Fruit fly (Drosophila melanogaster): ENCODE data around the gene CG12171.

The CG12171 gene

DNA sequence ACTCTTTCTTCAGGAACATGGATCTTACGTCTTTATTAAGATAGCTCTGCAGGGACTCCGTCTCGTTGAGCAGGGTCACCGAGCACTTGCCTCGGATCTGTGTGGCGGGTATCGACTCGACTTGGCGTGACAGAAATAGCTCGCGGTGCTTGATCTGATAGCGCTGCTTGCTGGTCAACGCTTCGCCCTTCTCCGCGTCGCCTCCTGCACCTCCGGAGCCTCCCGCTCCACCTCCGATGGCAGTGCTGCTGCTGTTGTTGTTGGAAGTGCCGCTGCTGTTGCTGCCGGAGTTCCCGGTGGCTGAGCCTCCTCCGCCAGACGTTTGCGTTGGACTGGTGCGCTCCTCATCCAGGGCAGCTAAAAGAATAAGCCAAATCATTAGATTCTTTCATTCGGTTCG, 10.0 kb downstream of the CG12171 start:
- no peak for TF ChIP-seq CG17801 (GFP tag; optimal IDR thresholded peaks at IDR 0.05; ENCODE audit: partially characterized antibody)

- TF ChIP-seq CG17801 (GFP tag; optimal IDR thresholded peaks at IDR 0.05; ENCODE audit: partially characterized antibody): no peak
Observed at dm6 chr3R:5647705-5648568, 14.5 kb downstream of the CG12171 start.

- TF ChIP-seq CG17801 (GFP tag; optimal IDR thresholded peaks at IDR 0.05; ENCODE audit: partially characterized antibody): no peak
Observed at dm6 chr3R:5648569-5649476, 15.4 kb downstream of the CG12171 start, which contains the start of the genes MTA1-like and Sec23. Gene MTA1-like, minus strand, starts transcription at chr3R:5648738. Gene Sec23, plus strand, starts transcription at chr3R:5649065.

- no peak for TF ChIP-seq CG17801 (GFP tag; optimal IDR thresholded peaks at IDR 0.05; ENCODE audit: partially characterized antibody)
Observed at dm6 chr3R:5649903-5650302, 16.5 kb downstream of the CG12171 start.

dm6 chr3R:5653887-5654286, 20.5 kb downstream of the CG12171 start:
- TF ChIP-seq CG17801 (GFP tag; optimal IDR thresholded peaks at IDR 0.05; ENCODE audit: partially characterized antibody): no peak

DNA sequence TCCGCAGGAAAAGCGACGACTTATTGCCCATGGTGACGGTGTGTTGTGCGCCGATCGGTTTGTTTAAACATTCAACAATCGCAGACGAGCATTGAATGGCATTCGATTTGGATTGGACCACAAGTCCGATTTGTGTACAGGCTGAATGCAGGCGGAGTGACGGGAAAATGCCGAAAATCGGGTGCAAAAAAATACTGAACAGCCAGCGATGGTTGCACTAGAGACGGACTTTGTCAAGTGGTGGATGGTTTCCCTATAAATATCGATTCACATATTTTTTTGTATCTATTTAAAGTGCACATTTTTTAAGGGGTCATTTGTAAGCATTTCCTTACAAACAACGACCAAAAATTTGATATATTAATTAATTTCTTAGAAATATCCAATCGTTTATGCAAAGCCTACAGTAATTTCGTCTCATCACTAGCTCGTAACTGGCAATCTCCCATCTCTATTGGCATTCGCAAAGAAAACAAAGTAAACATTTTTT, 21.3 kb downstream of the CG12171 start, which contains the start of the genes elm and MED27:
elm (minus strand) TSS at position 170 of the 490 bp plus-strand sequence.
MED27 (plus strand) TSS at position 448 of the 490 bp plus-strand sequence.
- TF ChIP-seq CG17801 (GFP tag; optimal IDR thresholded peaks at IDR 0.05; ENCODE audit: partially characterized antibody): peak; percentile 93

DNA sequence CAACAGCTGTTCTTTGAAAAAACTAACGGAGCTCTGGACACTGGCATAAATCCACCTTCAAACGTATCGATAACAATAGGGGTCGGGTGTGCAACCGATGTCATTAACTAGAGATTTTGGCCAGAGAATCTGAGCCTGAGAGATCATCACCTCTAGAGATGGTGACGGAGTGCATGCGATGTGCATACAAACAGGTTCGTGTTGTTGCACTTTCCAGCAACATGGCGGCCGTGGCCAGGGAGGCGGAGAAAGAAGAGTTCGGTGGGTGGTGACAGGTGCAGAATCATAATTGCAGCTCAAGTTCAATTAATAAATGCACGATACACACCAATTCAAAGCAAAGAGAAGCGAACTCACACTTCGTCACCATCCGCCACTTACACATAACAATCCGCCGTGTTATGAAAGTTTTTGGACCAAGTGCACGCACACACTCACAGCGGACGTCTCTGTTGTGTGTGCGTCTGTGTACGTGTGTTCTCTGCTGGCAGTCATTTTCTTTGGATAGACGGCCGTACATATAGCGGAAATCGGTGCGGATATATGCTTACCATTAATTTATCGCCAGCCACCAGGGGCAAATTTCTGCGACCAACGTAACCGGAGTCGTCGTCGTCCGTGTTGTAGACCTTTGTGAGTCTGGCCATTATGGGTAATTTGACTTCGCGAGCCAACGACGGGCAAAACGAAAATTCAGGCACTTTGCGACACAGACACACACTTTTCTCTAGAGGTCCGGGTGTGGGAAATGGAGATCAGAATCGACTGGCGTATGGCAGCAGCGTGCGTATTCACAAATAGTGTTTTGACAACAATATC, 25.8 kb downstream of the CG12171 start:
- no peak for TF ChIP-seq CG17801 (GFP tag; optimal IDR thresholded peaks at IDR 0.05; ENCODE audit: partially characterized antibody)

dm6 chr3R:5659829-5660197, 26.4 kb downstream of the CG12171 start, which contains the start of gene CG2182:
Gene CG2182, minus strand, starts transcription at chr3R:5659912.
- TF ChIP-seq CG17801 (GFP tag; optimal IDR thresholded peaks at IDR 0.05; ENCODE audit: partially characterized antibody): no peak

DNA sequence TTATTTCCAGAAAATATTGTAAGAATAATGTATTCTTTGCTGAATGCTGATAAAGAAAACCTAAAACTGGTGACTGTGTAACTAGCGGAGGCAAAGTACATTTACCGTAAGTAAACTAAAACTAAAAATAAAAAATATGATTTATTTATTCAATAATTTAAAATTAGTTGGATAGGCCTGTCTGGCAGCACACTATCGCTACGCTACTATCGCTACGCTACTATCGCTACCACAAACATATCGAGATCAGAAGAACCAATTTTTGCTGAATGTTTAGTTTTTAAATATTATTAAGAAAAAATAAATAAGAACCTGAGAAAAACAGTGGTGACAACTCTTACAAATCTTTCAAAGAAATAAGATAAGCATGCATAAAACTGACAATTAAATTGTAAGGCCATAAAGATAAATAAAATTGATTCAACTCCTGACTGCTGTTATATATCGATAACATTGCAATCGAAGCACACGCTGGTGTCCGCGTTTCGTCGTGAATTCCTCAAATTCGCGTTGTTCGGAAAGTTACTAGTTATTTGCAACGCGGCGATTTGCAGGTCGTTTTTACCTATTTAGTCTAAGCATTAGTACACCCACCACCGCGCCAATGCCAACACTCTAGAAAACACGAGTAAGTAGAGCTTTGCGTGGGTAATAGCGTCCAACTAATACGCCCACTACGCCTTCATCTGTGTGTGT, 26.9 kb downstream of the CG12171 start, which contains the start of gene Wdr33:
Wdr33 (plus strand) TSS at position 438 of the 696 bp plus-strand sequence.
- no peak for TF ChIP-seq CG17801 (GFP tag; optimal IDR thresholded peaks at IDR 0.05; ENCODE audit: partially characterized antibody)

DNA sequence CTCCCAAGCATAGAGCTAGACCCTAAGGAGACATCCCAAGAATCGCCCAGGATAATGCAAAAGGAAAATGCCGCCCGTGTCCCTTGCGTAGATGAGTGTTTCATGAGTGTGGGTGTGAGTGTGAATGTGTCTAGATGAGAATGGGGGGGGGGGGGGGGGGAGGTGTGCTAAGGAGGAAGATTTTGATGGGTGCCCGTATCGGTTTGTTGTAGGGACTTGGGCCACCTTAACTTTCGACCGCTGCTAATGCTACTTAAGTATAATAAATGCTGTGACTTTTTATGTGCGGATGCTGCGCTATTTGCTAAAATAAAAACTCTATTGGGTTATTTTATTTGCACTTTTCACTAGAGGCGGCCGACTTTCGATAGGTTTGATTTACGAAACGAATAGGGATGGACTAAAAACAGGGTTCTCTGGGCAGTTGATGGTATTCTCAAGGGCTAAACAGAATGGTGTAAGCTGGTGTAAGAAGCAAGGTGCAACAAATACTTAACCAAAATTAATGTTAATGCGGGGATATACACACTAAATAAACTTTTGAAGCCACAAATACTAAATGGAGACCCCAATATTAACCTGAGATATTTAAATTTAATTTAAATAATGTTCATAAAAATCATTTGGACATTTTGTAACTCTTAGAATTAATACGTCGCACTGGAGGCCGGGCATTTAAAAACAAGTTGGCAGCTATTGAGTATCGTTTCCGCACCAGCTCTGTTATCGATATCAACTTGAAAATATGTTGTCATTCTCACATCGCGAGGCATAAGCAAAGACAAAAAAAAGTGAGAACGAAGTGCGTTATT, 35.7 kb downstream of the CG12171 start, which contains the start of the genes Xe7 and Atg17:
Xe7 (minus strand) TSS at position 407 of the 812 bp plus-strand sequence.
Atg17 (plus strand) TSS at position 786 of the 812 bp plus-strand sequence.
- peak; percentile 88 for TF ChIP-seq CG17801 (GFP tag; optimal IDR thresholded peaks at IDR 0.05; ENCODE audit: partially characterized antibody)

DNA sequence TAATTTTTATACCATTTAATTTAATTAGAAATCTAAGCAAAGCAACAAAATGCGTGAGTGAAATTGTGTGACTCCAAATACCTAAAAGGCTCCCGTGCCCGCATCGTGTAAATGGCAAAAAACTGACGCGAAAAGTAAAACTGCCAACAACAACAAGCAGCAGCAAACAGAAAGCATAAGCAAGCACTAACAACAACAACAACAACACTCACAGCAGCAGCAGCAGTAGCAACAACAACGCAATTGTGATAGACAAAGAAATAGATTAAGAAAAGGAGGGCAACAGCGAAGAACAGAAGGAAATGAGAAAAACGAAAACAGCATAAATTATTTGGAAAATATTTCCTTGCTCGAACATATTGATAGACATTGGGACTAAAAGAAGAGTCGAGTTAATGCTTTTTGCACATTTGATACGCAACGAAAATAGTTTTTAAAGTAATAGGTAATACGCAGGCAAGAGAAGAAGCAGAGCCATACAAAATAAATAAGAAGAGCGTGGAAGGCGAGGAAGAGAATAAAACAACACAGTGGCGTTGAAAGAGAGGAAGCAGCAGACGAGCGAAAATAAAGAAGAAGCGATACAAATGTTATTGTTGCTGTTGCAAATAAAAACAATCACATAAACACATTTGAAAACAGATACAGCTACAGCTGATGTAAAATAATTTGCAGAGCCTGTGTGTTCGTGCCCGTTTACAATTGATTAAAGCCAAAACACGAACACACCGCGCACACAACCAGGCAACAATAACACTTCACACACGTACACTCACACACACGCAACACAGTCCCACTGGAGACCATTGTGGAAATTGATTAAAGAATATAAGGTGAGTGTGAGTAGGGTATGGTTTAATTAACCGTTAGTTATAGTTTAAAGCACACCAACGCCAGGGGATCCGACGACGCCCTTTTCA, 36.6 kb downstream of the CG12171 start:
- TF ChIP-seq CG17801 (GFP tag; optimal IDR thresholded peaks at IDR 0.05; ENCODE audit: partially characterized antibody): no peak
